Worm (Caenorhabditis elegans): ENCODE measurements around the gene C55C3.7.

The C55C3.7 gene

DNA sequence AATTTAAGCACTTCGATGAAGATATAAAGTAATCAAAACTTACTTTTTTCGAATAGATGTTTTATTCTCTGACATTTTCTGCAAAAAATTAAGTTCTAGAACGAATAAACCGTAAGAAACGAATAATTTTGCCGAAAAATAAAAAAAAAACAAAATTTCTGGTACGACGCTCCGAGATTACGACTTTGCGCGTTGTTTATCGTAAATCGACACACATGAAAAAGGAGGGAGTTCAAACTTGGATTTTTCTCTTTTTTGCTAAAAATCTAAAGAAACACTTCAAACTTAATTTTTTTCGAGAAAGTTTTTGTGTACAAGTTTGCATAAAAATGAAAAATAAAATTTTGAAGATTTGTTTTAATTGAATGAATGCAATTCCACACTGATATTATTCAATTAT, 49.1 kb upstream of the C55C3.7 start, which contains the start of gene H35B03.2 (continued):
- TF ChIP-seq lin-1 (GFP tag; IDR thresholded peaks at IDR 0.05) (no peak), daf-12 (tag; optimal IDR thresholded peaks at IDR 0.05) (no peak), tag-97 (GFP tag; IDR thresholded peaks at IDR 0.05) (no peak), fkh-10 (GFP tag; optimal IDR thresholded peaks at IDR 0.05) (no peak), T26A8.4 (GFP tag; IDR thresholded peaks at IDR 0.05) (no peak), pqm-1 (tag; optimal IDR thresholded peaks at IDR 0.05) (no peak), Y105C5A.15 (GFP tag; IDR thresholded peaks at IDR 0.05) (no peak), tra-1 (GFP tag; IDR thresholded peaks at IDR 0.05) (no peak), hmg-1.1 (GFP tag; IDR thresholded peaks at IDR 0.05) (no peak), hlh-30 (tag; optimal IDR thresholded peaks at IDR 0.05; ENCODE audit: insufficient read depth) (no peak), dmd-9 (GFP tag; IDR thresholded peaks at IDR 0.05) (no peak)

ce11 chrIV:5725300-5725699, 42.9 kb upstream of the C55C3.7 start, which contains the start of gene H35B03.1:
TSS of gene H35B03.1 (plus strand) at chrIV:5725600.
- TF ChIP-seq nhr-237 (tag; optimal IDR thresholded peaks at IDR 0.05) (no peak), fos-1 (tag; optimal IDR thresholded peaks at IDR 0.05) (no peak), nhr-10 (tag; optimal IDR thresholded peaks at IDR 0.05) (no peak), lim-7 (GFP tag; IDR thresholded peaks at IDR 0.05) (no peak), pqm-1 (tag; optimal IDR thresholded peaks at IDR 0.05) (no peak), zfp-3 (GFP tag; conservative IDR thresholded peaks at IDR 0.05) (no peak), lin-1 (GFP tag; IDR thresholded peaks at IDR 0.05) (no peak), nhr-6 (tag; optimal IDR thresholded peaks at IDR 0.05) (no peak), dpl-1 (GFP tag; optimal IDR thresholded peaks at IDR 0.05) (no peak), ceh-28 (tag; optimal IDR thresholded peaks at IDR 0.05) (no peak), saeg-2 (GFP tag; IDR thresholded peaks at IDR 0.05) (no peak), hlh-11 (tag; optimal IDR thresholded peaks at IDR 0.05) (no peak), daf-8 (GFP tag; IDR thresholded peaks at IDR 0.05) (no peak), zag-1 (tag; optimal IDR thresholded peaks at IDR 0.05) (no peak), sdz-12 (GFP tag; optimal IDR thresholded peaks at IDR 0.05) (no peak), T26A8.4 (GFP tag; IDR thresholded peaks at IDR 0.05) (no peak), F26F4.8 (GFP tag; conservative IDR thresholded peaks at IDR 0.05) (no peak), dmd-9 (GFP tag; IDR thresholded peaks at IDR 0.05) (no peak)

ce11 chrIV:5723659-5724058, 41.2 kb upstream of the C55C3.7 start:
- TF ChIP-seq mdl-1 (tag; optimal IDR thresholded peaks at IDR 0.05) (no peak), cey-2 (tag; optimal IDR thresholded peaks at IDR 0.05; ENCODE audit: borderline replicate concordance, insufficient read depth) (no peak), fkh-10 (GFP tag; optimal IDR thresholded peaks at IDR 0.05) (peak; percentile 65), zip-11 (GFP tag; IDR thresholded peaks at IDR 0.05) (no peak), ama-1 (optimal IDR thresholded peaks at IDR 0.05) (no peak), Y75B8A.6 (GFP tag; IDR thresholded peaks at IDR 0.05) (no peak), dpl-1 (GFP tag; optimal IDR thresholded peaks at IDR 0.05) (no peak)

ce11 chrIV:5715341-5716112, 33.1 kb upstream of the C55C3.7 start:
- peak; percentile 33 for TF ChIP-seq fkh-10 (GFP tag; optimal IDR thresholded peaks at IDR 0.05)
- TF ChIP-seq ceh-28 (tag; optimal IDR thresholded peaks at IDR 0.05) = no peak
- peak; percentile 55 for TF ChIP-seq aha-1 (tag)
- TF ChIP-seq unc-62 (GFP tag; optimal IDR thresholded peaks at IDR 0.05 in 1 of 2) = peak in 1 of 2 experiments; percentile 58
- no peak for TF ChIP-seq unc-62 (tag; optimal IDR thresholded peaks at IDR 0.05)
- no peak for TF ChIP-seq nhr-6 (tag; optimal IDR thresholded peaks at IDR 0.05)
- no peak for TF ChIP-seq php-3 (GFP tag; IDR thresholded peaks at IDR 0.05)

DNA sequence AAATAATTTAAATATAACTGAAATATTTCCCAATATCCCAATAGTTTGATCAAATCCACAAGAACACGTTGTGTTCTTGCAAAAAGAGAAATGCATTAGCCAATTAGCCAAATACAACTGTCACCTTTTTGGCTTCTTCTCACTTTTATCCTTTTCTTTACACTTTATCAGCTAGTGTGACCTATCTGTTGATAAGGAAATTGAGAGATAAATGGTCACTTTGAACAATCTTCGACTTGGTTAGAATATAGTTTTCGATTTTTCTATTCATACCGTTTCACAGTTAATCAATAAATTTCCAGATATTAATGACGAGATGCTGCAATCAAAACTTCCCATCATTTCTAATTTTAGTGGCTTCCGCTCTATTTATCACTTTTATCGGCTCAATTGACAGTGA, 26.3 kb upstream of the C55C3.7 start, which contains the start of gene C55C3.1:
Gene C55C3.1 (plus strand): TSS at position 301 of the 400 bp plus-strand sequence.
- TF ChIP-seq ceh-62 (tag; optimal IDR thresholded peaks at IDR 0.05) = no peak
- TF ChIP-seq D1046.2 (GFP tag; IDR thresholded peaks at IDR 0.05) = no peak
- TF ChIP-seq dmd-6 (GFP tag; IDR thresholded peaks at IDR 0.05) = no peak
- no peak for TF ChIP-seq daf-8 (GFP tag; IDR thresholded peaks at IDR 0.05)

Data from whole organism, L4 larva.